Worm (Caenorhabditis elegans): ENCODE measurements around the gene gcy-18.

Gene gcy-18

ce11 chrIV:12906529-12906928 lies 46.6 kb downstream of the gcy-18 start, which contains the start of gene K08D8.3:
TSS of gene K08D8.3 (minus strand) at chrIV:12906659.
- TF ChIP-seq npax-4 (tag; optimal IDR thresholded peaks at IDR 0.05), result no peak
- TF ChIP-seq ceh-9 (tag; optimal IDR thresholded peaks at IDR 0.05), result no peak
- TF ChIP-seq ceh-18 (tag; optimal IDR thresholded peaks at IDR 0.05), result no peak
- TF ChIP-seq ref-2 (tag; optimal IDR thresholded peaks at IDR 0.05), result no peak
- TF ChIP-seq hlh-6 (tag; optimal IDR thresholded peaks at IDR 0.05), result no peak
- no peak for TF ChIP-seq ceh-22 (tag; optimal IDR thresholded peaks at IDR 0.05)
- TF ChIP-seq hlh-13 (GFP tag; optimal IDR thresholded peaks at IDR 0.05), result no peak
- TF ChIP-seq ceh-30 (tag; optimal IDR thresholded peaks at IDR 0.05), result no peak
- no peak for TF ChIP-seq sox-2 (GFP tag; IDR thresholded peaks at IDR 0.05)
- TF ChIP-seq hlh-15 (tag; optimal IDR thresholded peaks at IDR 0.05), result no peak
- TF ChIP-seq nhr-232 (tag; optimal IDR thresholded peaks at IDR 0.05), result no peak
- no peak for TF ChIP-seq tbx-2 (tag; optimal IDR thresholded peaks at IDR 0.05)
- TF ChIP-seq lin-11 (tag; optimal IDR thresholded peaks at IDR 0.05), result no peak
- TF ChIP-seq nfya-1 (tag; optimal IDR thresholded peaks at IDR 0.05), result no peak
- TF ChIP-seq fax-1 (tag; optimal IDR thresholded peaks at IDR 0.05), result no peak
- no peak for TF ChIP-seq ceh-48 (tag; optimal IDR thresholded peaks at IDR 0.05)
- no peak for TF ChIP-seq F13H6.1 (tag; optimal IDR thresholded peaks at IDR 0.05)
- no peak for TF ChIP-seq pqm-1 (tag; optimal IDR thresholded peaks at IDR 0.05)

ce11 chrIV:12909871-12910270 lies 50.0 kb downstream of the gcy-18 start, which contains the start of gene K08D8.4:
TSS of gene K08D8.4 (minus strand) at chrIV:12909998.
- TF ChIP-seq hlh-15 (tag; optimal IDR thresholded peaks at IDR 0.05), result no peak
- TF ChIP-seq ceh-30 (tag; optimal IDR thresholded peaks at IDR 0.05), result no peak
- no peak for TF ChIP-seq fkh-10 (GFP tag; optimal IDR thresholded peaks at IDR 0.05)
- TF ChIP-seq ceh-34 (tag; optimal IDR thresholded peaks at IDR 0.05), result no peak
- no peak for TF ChIP-seq fkh-6 (tag; optimal IDR thresholded peaks at IDR 0.05)
- TF ChIP-seq gmeb-2 (tag; optimal IDR thresholded peaks at IDR 0.05), result no peak
- peak; percentile 15 for TF ChIP-seq elt-2 (tag; optimal IDR thresholded peaks at IDR 0.05)
- TF ChIP-seq nfya-1 (tag; optimal IDR thresholded peaks at IDR 0.05), result no peak

- TF ChIP-seq elt-2 (tag; optimal IDR thresholded peaks at IDR 0.05) (peak; percentile 39), ceh-45 (GFP tag; IDR thresholded peaks at IDR 0.05) (no peak)
Measured at ce11 chrIV:12911990-12912389, 52.1 kb downstream of the gcy-18 start, which contains the start of gene K08D8.5. TSS of gene K08D8.5 (minus strand) at chrIV:12912129.

ce11 chrIV:12914532-12915019 lies 54.7 kb downstream of the gcy-18 start, which contains the start of gene irg-6:
TSS of gene irg-6 (minus strand) at chrIV:12914969.
- TF ChIP-seq tbx-7 (tag; optimal IDR thresholded peaks at IDR 0.05), result no peak
- no peak for TF ChIP-seq pha-4 (tag; optimal IDR thresholded peaks at IDR 0.05)

- TF ChIP-seq elt-4 (tag; optimal IDR thresholded peaks at IDR 0.05) (no peak), ttx-3 (tag; optimal IDR thresholded peaks at IDR 0.05) (no peak), ceh-9 (tag; optimal IDR thresholded peaks at IDR 0.05) (no peak), syd-9 (tag; optimal IDR thresholded peaks at IDR 0.05) (no peak), che-1 (tag; optimal IDR thresholded peaks at IDR 0.05) (no peak), sdc-2 (tag; optimal IDR thresholded peaks at IDR 0.05) (no peak), fkh-6 (tag; optimal IDR thresholded peaks at IDR 0.05) (no peak), lin-11 (tag; optimal IDR thresholded peaks at IDR 0.05) (no peak), ceh-19 (GFP tag; optimal IDR thresholded peaks at IDR 0.05) (no peak), fax-1 (tag; optimal IDR thresholded peaks at IDR 0.05) (no peak), pag-3 (tag; optimal IDR thresholded peaks at IDR 0.05; ENCODE audit: borderline replicate concordance) (no peak), unc-55 (GFP tag; optimal IDR thresholded peaks at IDR 0.05) (no peak), zip-5 (tag; optimal IDR thresholded peaks at IDR 0.05) (no peak), unc-3 (GFP tag; conservative IDR thresholded peaks at IDR 0.05) (no peak), unc-3 (tag; optimal IDR thresholded peaks at IDR 0.05) (no peak), npax-4 (tag; optimal IDR thresholded peaks at IDR 0.05) (no peak), ets-4 (tag; optimal IDR thresholded peaks at IDR 0.05) (no peak), sox-4 (tag; optimal IDR thresholded peaks at IDR 0.05) (no peak)
Measured at ce11 chrIV:12915479-12915878, 55.6 kb downstream of the gcy-18 start, which contains the start of gene srz-15. TSS of gene srz-15 (plus strand) at chrIV:12915779.
